Fruit fly (Drosophila melanogaster) whole organism, pupa: ENCODE results near the gene meep.

Experiments used
- CG34367 ChIP-seq: fragments of 200-800 bp; sonication (Bioruptor generic); optimal IDR thresholded peaks from 2 replicates; lab custom pipeline; 2018; ENCODE audit warnings: missing biosample characterization, mild to moderate bottlenecking, missing genetic modification characterization
- fd96Ca ChIP-seq: fragments of 200-800 bp; sonication (Bioruptor generic); IDR thresholded peaks from 3 replicates; pipeline ENCODE4 v1.3.6; 2022; ENCODE audit warnings: missing biosample characterization, missing genetic modification characterization

DNA sequence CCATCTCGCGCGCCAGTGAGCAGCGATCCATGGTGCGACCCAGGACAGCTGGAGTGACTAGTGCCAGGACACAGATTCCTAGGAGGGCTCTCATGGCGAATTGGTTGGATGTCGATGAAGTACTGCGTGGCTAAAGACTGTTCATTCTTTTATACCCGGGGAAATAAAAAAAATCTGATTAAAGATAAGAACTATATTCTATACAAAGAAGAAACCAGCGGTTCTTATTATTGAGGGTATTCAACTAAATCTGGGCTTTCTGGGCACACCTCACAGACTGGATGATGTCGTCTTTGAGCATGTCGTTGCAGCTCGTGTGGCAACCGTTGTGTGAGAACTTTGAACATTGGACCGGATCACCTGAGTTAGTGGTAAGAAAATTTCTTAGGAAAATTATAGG lies 7.6 kb downstream of the meep start, which contains the start of gene LysX:
- TF ChIP-seq fd96Ca (no peak), CG34367 (tag; lab: Kevin White, UChicago) (no peak)
